Worm (Caenorhabditis elegans): Measurements from ENCODE around the gene F54F12.2.

F54F12.2 gene

DNA sequence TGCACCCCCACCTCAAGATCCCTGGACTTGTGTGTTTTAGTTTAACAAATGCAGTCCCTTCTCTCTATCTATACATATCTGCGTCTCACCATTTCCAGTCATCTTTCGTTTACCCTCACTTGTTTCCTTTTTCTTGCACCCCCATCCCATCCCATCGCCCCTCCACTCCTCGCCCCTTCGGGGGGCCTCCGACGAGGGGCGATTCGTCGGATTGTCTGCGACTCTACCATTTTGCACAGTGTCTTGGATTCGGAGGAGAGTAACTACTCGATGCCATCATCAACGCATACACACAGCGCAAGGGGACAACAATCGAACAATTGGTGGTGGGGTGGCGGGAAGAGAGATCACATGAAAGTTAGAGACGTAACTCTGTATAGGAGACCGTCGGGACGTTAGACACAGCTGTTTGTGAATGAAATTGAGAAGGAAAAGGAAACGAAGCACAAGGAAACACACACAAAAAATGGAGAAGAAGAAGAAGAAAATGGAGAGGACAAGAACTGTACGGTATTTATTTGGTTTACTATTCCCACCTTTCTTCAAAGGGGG is 22.7 kb downstream of the F54F12.2 start (continued):
- peak; percentile 85 for TF ChIP-seq F37D6.2 (tag; optimal IDR thresholded peaks at IDR 0.05)
- peak; percentile 35 for TF ChIP-seq unc-39 (tag; optimal IDR thresholded peaks at IDR 0.05)
- peak; percentile 23; the same call in 1 of the 2 replicates for TF ChIP-seq nhr-41 (GFP tag; IDR thresholded peaks at IDR 0.05)
- peak; percentile 85 for TF ChIP-seq egl-43 (GFP tag; IDR thresholded peaks at IDR 0.05)
- TF ChIP-seq ceh-62 (tag; optimal IDR thresholded peaks at IDR 0.05): no peak
- peak; percentile 25 for TF ChIP-seq ztf-7 (tag; optimal IDR thresholded peaks at IDR 0.05)
- peak; percentile 99 for TF ChIP-seq aha-1 (tag)
- 0 out of 2 replicates have a peak, but pooled peaks have one; percentile 54 for TF ChIP-seq madf-9 (GFP tag; conservative IDR thresholded peaks at IDR 0.05)
- TF ChIP-seq ama-1 (optimal IDR thresholded peaks at IDR 0.05): no peak
- peak; percentile 35; the same call in 1 of the 2 replicates for TF ChIP-seq vab-7 (GFP tag; IDR thresholded peaks at IDR 0.05)
- TF ChIP-seq zip-2 (tag; optimal IDR thresholded peaks at IDR 0.05): no peak
- TF ChIP-seq rbr-2 (tag; optimal IDR thresholded peaks at IDR 0.05): peak; percentile 95
- peak; percentile 78 for TF ChIP-seq nhr-11 (tag; optimal IDR thresholded peaks at IDR 0.05)
- peak; percentile 2 for TF ChIP-seq sdz-12 (GFP tag; optimal IDR thresholded peaks at IDR 0.05)
- TF ChIP-seq hlh-11 (tag; optimal IDR thresholded peaks at IDR 0.05): peak; percentile 98
- TF ChIP-seq ceh-44 (GFP tag; IDR thresholded peaks at IDR 0.05): no peak
- no peak for TF ChIP-seq nhr-237 (tag; optimal IDR thresholded peaks at IDR 0.05)
- no peak for TF ChIP-seq Y48G9A.11 (GFP tag; IDR thresholded peaks at IDR 0.05)
- no peak for TF ChIP-seq lir-3 (tag; optimal IDR thresholded peaks at IDR 0.05)
- TF ChIP-seq nhr-76 (tag; optimal IDR thresholded peaks at IDR 0.05): no peak
- TF ChIP-seq lin-1 (GFP tag; IDR thresholded peaks at IDR 0.05): peak; percentile 59; the same call in 1 of the 2 replicates
- peak; percentile 21; the same call in 1 of the 2 replicates for TF ChIP-seq mdt-29 (GFP tag; IDR thresholded peaks at IDR 0.05)
- peak; percentile 87 for TF ChIP-seq nhr-6 (tag; optimal IDR thresholded peaks at IDR 0.05)
- peak; percentile 6 for TF ChIP-seq zfp-2 (tag; optimal IDR thresholded peaks at IDR 0.05)
- peak; percentile 29 for TF ChIP-seq attf-4 (tag; optimal IDR thresholded peaks at IDR 0.05)
- TF ChIP-seq Y75B8A.6 (GFP tag; IDR thresholded peaks at IDR 0.05): no peak
- TF ChIP-seq nhr-77 (tag; optimal IDR thresholded peaks at IDR 0.05): peak; percentile 78
- peak; percentile 21 for TF ChIP-seq F10B5.3 (tag; optimal IDR thresholded peaks at IDR 0.05)
- TF ChIP-seq lin-29 (GFP tag; IDR thresholded peaks at IDR 0.05): no peak
- peak; percentile 87 to 89 for TF ChIP-seq lsy-2 (tag; optimal IDR thresholded peaks at IDR 0.05)
- TF ChIP-seq hif-1 (tag; optimal IDR thresholded peaks at IDR 0.05): peak; percentile 9 to 67
- TF ChIP-seq nhr-102 (tag; optimal IDR thresholded peaks at IDR 0.05): peak; percentile 72
- TF ChIP-seq cey-2 (tag; optimal IDR thresholded peaks at IDR 0.05; ENCODE audit: borderline replicate concordance, insufficient read depth): no peak
- TF ChIP-seq fkh-10 (GFP tag; optimal IDR thresholded peaks at IDR 0.05): peak; percentile 98
- TF ChIP-seq madf-5 (GFP tag; IDR thresholded peaks at IDR 0.05): no peak
- peak; percentile 37 for TF ChIP-seq gei-8 (GFP tag; optimal IDR thresholded peaks at IDR 0.05)
- TF ChIP-seq spr-1 (tag; optimal IDR thresholded peaks at IDR 0.05): peak; percentile 82
- peak; percentile 73 for TF ChIP-seq T20F7.1 (GFP tag; optimal IDR thresholded peaks at IDR 0.05)
- TF ChIP-seq dmd-8 (GFP tag; IDR thresholded peaks at IDR 0.05): 0 out of 2 replicates have a peak, but pooled peaks have one; percentile 40
- TF ChIP-seq zag-1 (tag; optimal IDR thresholded peaks at IDR 0.05): peak; percentile 28
- TF ChIP-seq snpc-1.2 (GFP tag; IDR thresholded peaks at IDR 0.05): no peak
- peak; percentile 86 for TF ChIP-seq set-16 (GFP tag; IDR thresholded peaks at IDR 0.05)
- TF ChIP-seq hmg-1.1 (GFP tag; IDR thresholded peaks at IDR 0.05): peak; percentile 92
- peak; percentile 66; the same call in 1 of the 2 replicates for TF ChIP-seq saeg-2 (GFP tag; IDR thresholded peaks at IDR 0.05)
- no peak for TF ChIP-seq nhr-42 (GFP tag; IDR thresholded peaks at IDR 0.05)
- no peak for TF ChIP-seq skn-1 (tag; optimal IDR thresholded peaks at IDR 0.05)
- 0 out of 2 replicates have a peak, but pooled peaks have one; percentile 58 for TF ChIP-seq dmd-9 (GFP tag; IDR thresholded peaks at IDR 0.05)
- peak; percentile 89 for TF ChIP-seq ceh-20 (GFP tag; IDR thresholded peaks at IDR 0.05)
- TF ChIP-seq ceh-32 (tag; optimal IDR thresholded peaks at IDR 0.05; ENCODE audit: poor library complexity): peak; percentile 27
- peak; percentile 64 for TF ChIP-seq dpl-1 (GFP tag; optimal IDR thresholded peaks at IDR 0.05)
- TF ChIP-seq lin-38 (GFP tag; IDR thresholded peaks at IDR 0.05): peak; percentile 63
